Worm (Caenorhabditis elegans) whole organism, late embryonic: ENCODE data around the gene F19C7.3.

Experiments used
- ama-1 ChIP-seq: fragments of 150-350 bp; optimal IDR thresholded peaks from 2 replicates; lab custom pipeline; 2014
- ceh-45 ChIP-seq: fragments of 200-800 bp; sonication (Bioruptor generic); IDR thresholded peaks from 2 replicates; pipeline ENCODE4 v1.3.6; 2022; ENCODE audit warnings: missing genetic modification reagents, missing genetic modification characterization, missing compliant biosample characterization
- dmd-4 ChIP-seq: sonication (generic microtip); optimal IDR thresholded peaks from 2 replicates; lab custom pipeline; 2016; ENCODE audit warnings: borderline replicate concordance, missing genetic modification characterization, missing compliant biosample characterization
- elt-2 ChIP-seq: sonication (generic microtip); optimal IDR thresholded peaks from 2 replicates; lab custom pipeline; 2016; ENCODE audit warnings: missing genetic modification reagents, missing genetic modification characterization, missing compliant biosample characterization
- lim-6 ChIP-seq: sonication (generic microtip); optimal IDR thresholded peaks from 2 replicates; lab custom pipeline; 2016; ENCODE audit warnings: missing genetic modification characterization, missing compliant biosample characterization
- nfya-1 ChIP-seq: sonication (generic microtip); optimal IDR thresholded peaks from 2 replicates; lab custom pipeline; 2017; ENCODE audit warnings: missing genetic modification characterization, mild to moderate bottlenecking, missing compliant biosample characterization, antibody characterized with exemption, moderate library complexity
- nhr-11 ChIP-seq: fragments of 150-350 bp; optimal IDR thresholded peaks from 2 replicates; lab custom pipeline; 2014; ENCODE audit warnings: missing biosample characterization, missing genetic modification characterization
- pag-3 ChIP-seq: sonication (generic microtip); optimal IDR thresholded peaks from 2 replicates; lab custom pipeline; 2016; ENCODE audit warnings: missing compliant biosample characterization, missing genetic modification characterization, borderline replicate concordance
- pha-4 ChIP-seq: fragments of 150-350 bp; optimal IDR thresholded peaks from 2 replicates; lab custom pipeline; 2018; ENCODE audit warnings: missing biosample characterization, missing genetic modification reagents, missing genetic modification characterization
- tbx-2 ChIP-seq: sonication (generic microtip); optimal IDR thresholded peaks from 2 replicates; lab custom pipeline; 2016; ENCODE audit warnings: missing genetic modification characterization, missing compliant biosample characterization
- unc-3 ChIP-seq, 2 experiments: fragments of 200-800 bp in 1 of 2; sonication (Bioruptor generic) in 1 of 2; sonication (generic microtip) in 1 of 2; conservative IDR thresholded peaks in 1 of 2; optimal IDR thresholded peaks in 1 of 2; 2 replicates each; pipeline versions ENCODE4 v1.3.6 to Lab custom; 2016 to 2022; ENCODE audit warnings: missing compliant biosample characterization in 2 of 2, missing genetic modification characterization in 2 of 2, missing genetic modification reagents in 1 of 2
- unc-86 ChIP-seq: sonication (generic microtip); optimal IDR thresholded peaks from 2 replicates; lab custom pipeline; 2016; ENCODE audit warnings: missing genetic modification characterization, missing compliant biosample characterization
- zip-5 ChIP-seq: sonication (generic microtip); optimal IDR thresholded peaks from 2 replicates; lab custom pipeline; 2016; ENCODE audit warnings: missing genetic modification characterization, missing compliant biosample characterization

DNA sequence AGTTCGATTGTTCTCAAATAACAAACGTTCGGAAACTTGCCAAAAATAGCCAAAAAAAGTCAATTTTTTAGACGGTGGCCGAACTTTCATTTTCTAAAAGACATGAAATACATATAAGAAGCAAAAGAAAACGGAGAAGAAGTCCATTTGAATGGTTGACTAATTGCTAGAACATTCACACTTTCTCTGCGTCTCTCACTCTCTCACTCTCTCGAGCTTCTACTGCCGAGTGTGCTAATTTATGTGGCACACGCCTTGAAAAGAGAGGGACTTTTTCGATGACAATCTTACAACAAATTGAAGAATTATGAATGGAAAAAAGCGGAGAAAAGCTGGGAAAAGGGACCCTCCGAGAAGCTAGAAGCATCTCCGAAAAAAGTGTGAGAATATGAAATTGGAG is 22.9 kb upstream of the F19C7.3 start:
- TF ChIP-seq ama-1 (lab: Kevin White, UChicago) (no peak), dmd-4 (tag; lab: Kevin White, UChicago) (no peak), nhr-11 (tag; lab: Kevin White, UChicago) (no peak), lim-6 (no peak), ceh-45 (GFP tag; lab: Robert Waterston, UW) (no peak), tbx-2 (tag; lab: Kevin White, UChicago) (no peak), pag-3 (tag; lab: Kevin White, UChicago) (no peak), elt-2 (tag; lab: Kevin White, UChicago) (no peak), pha-4 (tag; lab: Kevin White, UChicago) (no peak), unc-3 (GFP tag; conservative IDR thresholded peaks at IDR 0.05; lab: Robert Waterston, UW) (no peak), unc-3 (tag; optimal IDR thresholded peaks at IDR 0.05; lab: Kevin White, UChicago) (no peak), zip-5 (tag; lab: Kevin White, UChicago) (no peak), nfya-1 (tag; lab: Kevin White, UChicago) (no peak), unc-86 (no peak)
